Fruit fly (Drosophila melanogaster) whole organism, wandering third instar larva: ENCODE results near the gene slgA.
A peak's percentile ranks its signal among the peaks of the same experiment; 100 is the strongest.

Source experiments
- Abd-B ChIP-seq: fragments of >200 bp; optimal IDR thresholded peaks from 2 replicates; lab custom pipeline; 2017; ENCODE audit warnings: missing biosample characterization, missing genetic modification characterization
- CG32264 ChIP-seq: fragments of 200-800 bp; sonication (Bioruptor generic); optimal IDR thresholded peaks from 2 replicates; lab custom pipeline; 2016; ENCODE audit warnings: missing biosample characterization, missing genetic modification characterization
- CG9705 ChIP-seq: fragments of 200-800 bp; sonication (Bioruptor generic); optimal IDR thresholded peaks from 2 replicates; lab custom pipeline; 2018; ENCODE audit warnings: missing biosample characterization, mild to moderate bottlenecking, missing genetic modification characterization
- CrebA ChIP-seq: fragments of 200-800 bp; sonication (Bioruptor generic); optimal IDR thresholded peaks from 2 replicates; lab custom pipeline; 2016; ENCODE audit warnings: missing biosample characterization, mild to moderate bottlenecking, missing genetic modification characterization, borderline replicate concordance
- Dfd ChIP-seq: fragments of >200 bp; optimal IDR thresholded peaks from 2 replicates; lab custom pipeline; 2017; ENCODE audit warnings: missing biosample characterization, missing genetic modification characterization
- Dif ChIP-seq: fragments of 200-275, 200-300 bp; sonication (Bioruptor generic); optimal IDR thresholded peaks from 2 replicates; lab custom pipeline; 2018; ENCODE audit warnings: missing biosample characterization, missing genetic modification characterization; ENCODE audit not compliant: partially characterized antibody
- GATAd ChIP-seq: sonication (Bioruptor generic); optimal IDR thresholded peaks from 2 replicates; lab custom pipeline; 2016; ENCODE audit warnings: missing biosample characterization, missing genetic modification characterization
- HLH106 ChIP-seq: fragments of 200-800 bp; optimal IDR thresholded peaks from 3 replicates; lab custom pipeline; 2019; ENCODE audit warnings: missing biosample characterization, mild to moderate bottlenecking, missing genetic modification characterization, moderate library complexity
- Hnf4 ChIP-seq: fragments of 200-800 bp; sonication (Bioruptor generic); optimal IDR thresholded peaks from 2 replicates; lab custom pipeline; 2016; ENCODE audit warnings: missing biosample characterization, mild to moderate bottlenecking, missing genetic modification characterization
- Hr78 ChIP-seq: fragments of >200 bp; optimal IDR thresholded peaks from 2 replicates; lab custom pipeline; 2017; ENCODE audit warnings: missing biosample characterization, missing genetic modification characterization
- Hr83 ChIP-seq: fragments of 200-300 bp; sonication (Bioruptor generic); optimal IDR thresholded peaks from 2 replicates; lab custom pipeline; 2016; ENCODE audit warnings: missing biosample characterization, mild to moderate bottlenecking, missing genetic modification characterization, moderate library complexity; ENCODE audit not compliant: poor library complexity, severe bottlenecking
- Jra ChIP-seq: sonication (Bioruptor generic); optimal IDR thresholded peaks from 2 replicates; lab custom pipeline; 2016; ENCODE audit warnings: missing biosample characterization, missing genetic modification characterization
- Mio ChIP-seq: sonication (Bioruptor generic); optimal IDR thresholded peaks from 2 replicates; lab custom pipeline; 2016; ENCODE audit warnings: missing biosample characterization, missing genetic modification characterization
- Myc ChIP-seq: fragments of >200 bp; optimal IDR thresholded peaks from 2 replicates; lab custom pipeline; 2017
- N ChIP-seq: fragments of >200 bp; optimal IDR thresholded peaks from 2 replicates; lab custom pipeline; 2018; ENCODE audit warnings: missing biosample characterization, missing external identifiers, missing genetic modification characterization
- OdsH ChIP-seq: fragments of 200-800 bp; sonication (Bioruptor generic); optimal IDR thresholded peaks from 2 replicates; lab custom pipeline; 2016; ENCODE audit warnings: missing biosample characterization, mild to moderate bottlenecking, missing genetic modification characterization
- Rel ChIP-seq, 2 experiments: fragments of 200-800 bp; sonication (Bioruptor generic) in 1 of 2; optimal IDR thresholded peaks; 2 replicates in 1 of 2; 3 replicates in 1 of 2; lab custom pipeline; 2016 to 2019; ENCODE audit warnings: mild to moderate bottlenecking in 2 of 2, missing biosample characterization in 2 of 2, missing genetic modification characterization in 2 of 2, moderate library complexity in 1 of 2
- Sp1 ChIP-seq: fragments of 200-800 bp; sonication (Bioruptor generic); optimal IDR thresholded peaks from 3 replicates; lab custom pipeline; 2019; ENCODE audit warnings: missing biosample characterization, mild to moderate bottlenecking, missing genetic modification characterization, moderate library complexity
- Vsx2 ChIP-seq: fragments of 200-300, 225-300 bp; sonication (Bioruptor generic); optimal IDR thresholded peaks from 2 replicates; lab custom pipeline; 2018; ENCODE audit warnings: missing biosample characterization, missing genetic modification characterization; ENCODE audit not compliant: partially characterized antibody
- br ChIP-seq: fragments of 200-800 bp; sonication (Bioruptor generic); optimal IDR thresholded peaks from 2 replicates; lab custom pipeline; 2016; ENCODE audit warnings: missing biosample characterization, missing genetic modification characterization
- brk ChIP-seq: fragments of 200-800 bp; sonication (Bioruptor generic); optimal IDR thresholded peaks from 2 replicates; lab custom pipeline; 2016; ENCODE audit warnings: missing biosample characterization, mild to moderate bottlenecking, missing genetic modification characterization
- dl ChIP-seq, 2 experiments: fragments of 175-275, 200-275 bp in 1 of 2; fragments of 200-275 bp in 1 of 2; sonication (Bioruptor generic); optimal IDR thresholded peaks; lab custom pipeline; 2018; ENCODE audit warnings: mild to moderate bottlenecking in 2 of 2, missing biosample characterization in 2 of 2, missing genetic modification characterization in 2 of 2, moderate library complexity in 2 of 2; ENCODE audit not compliant: partially characterized antibody in 2 of 2, insufficient read depth in 1 of 2
- dmrt93B ChIP-seq: fragments of 200-800 bp; sonication (Bioruptor generic); optimal IDR thresholded peaks from 2 replicates; lab custom pipeline; 2018; ENCODE audit warnings: missing biosample characterization, mild to moderate bottlenecking, missing genetic modification characterization
- dsf ChIP-seq: sonication (Bioruptor generic); optimal IDR thresholded peaks from 2 replicates; lab custom pipeline; 2016; ENCODE audit warnings: missing biosample characterization, missing genetic modification characterization, borderline replicate concordance
- ey ChIP-seq: fragments of 200-800 bp; sonication (Bioruptor generic); optimal IDR thresholded peaks from 2 replicates; lab custom pipeline; 2016; ENCODE audit warnings: missing biosample characterization, missing genetic modification characterization
- foxo ChIP-seq, 2 experiments: fragments of 200-800 bp; sonication (Bioruptor generic); optimal IDR thresholded peaks; 2 replicates in 1 of 2; 3 replicates in 1 of 2; lab custom pipeline; 2016 to 2017; ENCODE audit warnings: missing biosample characterization in 2 of 2, missing genetic modification characterization in 2 of 2
- fru ChIP-seq: fragments of 200-800 bp; sonication (Bioruptor generic); optimal IDR thresholded peaks from 3 replicates; lab custom pipeline; 2016; ENCODE audit warnings: missing biosample characterization, mild to moderate bottlenecking, missing genetic modification characterization
- h ChIP-seq: fragments of 200-800 bp; sonication (Bioruptor generic); optimal IDR thresholded peaks from 3 replicates; lab custom pipeline; 2016; ENCODE audit warnings: missing biosample characterization, mild to moderate bottlenecking, missing genetic modification characterization
- jim ChIP-seq: fragments of 175-275, 200-325 bp; sonication (Bioruptor generic); optimal IDR thresholded peaks from 2 replicates; lab custom pipeline; 2016; ENCODE audit warnings: missing biosample characterization, mild to moderate bottlenecking, missing genetic modification characterization
- lola ChIP-seq: fragments of >200 bp; optimal IDR thresholded peaks from 2 replicates; lab custom pipeline; 2017; ENCODE audit warnings: missing biosample characterization, missing genetic modification characterization
- pan ChIP-seq: fragments of >200 bp; optimal IDR thresholded peaks from 2 replicates; lab custom pipeline; 2017
- psq ChIP-seq: fragments of 200-800 bp; sonication (Bioruptor generic); optimal IDR thresholded peaks from 3 replicates; lab custom pipeline; 2017; ENCODE audit warnings: missing biosample characterization, mild to moderate bottlenecking, missing genetic modification characterization, moderate library complexity
- rgr ChIP-seq: fragments of 200-800 bp; sonication (Bioruptor generic); optimal IDR thresholded peaks from 3 replicates; lab custom pipeline; 2016; ENCODE audit warnings: missing biosample characterization, mild to moderate bottlenecking, missing genetic modification characterization
- sage ChIP-seq: fragments of 200-800 bp; sonication (Bioruptor generic); optimal IDR thresholded peaks from 2 replicates; lab custom pipeline; 2016; ENCODE audit warnings: missing biosample characterization, mild to moderate bottlenecking, missing genetic modification characterization
- sv ChIP-seq: fragments of 200-800 bp; sonication (Bioruptor generic); optimal IDR thresholded peaks from 3 replicates; lab custom pipeline; 2016; ENCODE audit warnings: missing biosample characterization, missing genetic modification characterization
- tai ChIP-seq: sonication (Bioruptor generic); optimal IDR thresholded peaks from 2 replicates; lab custom pipeline; 2016; ENCODE audit warnings: missing biosample characterization, missing genetic modification characterization
- usp ChIP-seq: fragments of >200 bp; optimal IDR thresholded peaks from 2 replicates; lab custom pipeline; 2017; ENCODE audit warnings: missing biosample characterization, missing genetic modification characterization
- woc ChIP-seq: sonication (Bioruptor generic); optimal IDR thresholded peaks from 2 replicates; lab custom pipeline; 2016; ENCODE audit warnings: missing biosample characterization, mild to moderate bottlenecking, missing genetic modification characterization

slgA gene

DNA sequence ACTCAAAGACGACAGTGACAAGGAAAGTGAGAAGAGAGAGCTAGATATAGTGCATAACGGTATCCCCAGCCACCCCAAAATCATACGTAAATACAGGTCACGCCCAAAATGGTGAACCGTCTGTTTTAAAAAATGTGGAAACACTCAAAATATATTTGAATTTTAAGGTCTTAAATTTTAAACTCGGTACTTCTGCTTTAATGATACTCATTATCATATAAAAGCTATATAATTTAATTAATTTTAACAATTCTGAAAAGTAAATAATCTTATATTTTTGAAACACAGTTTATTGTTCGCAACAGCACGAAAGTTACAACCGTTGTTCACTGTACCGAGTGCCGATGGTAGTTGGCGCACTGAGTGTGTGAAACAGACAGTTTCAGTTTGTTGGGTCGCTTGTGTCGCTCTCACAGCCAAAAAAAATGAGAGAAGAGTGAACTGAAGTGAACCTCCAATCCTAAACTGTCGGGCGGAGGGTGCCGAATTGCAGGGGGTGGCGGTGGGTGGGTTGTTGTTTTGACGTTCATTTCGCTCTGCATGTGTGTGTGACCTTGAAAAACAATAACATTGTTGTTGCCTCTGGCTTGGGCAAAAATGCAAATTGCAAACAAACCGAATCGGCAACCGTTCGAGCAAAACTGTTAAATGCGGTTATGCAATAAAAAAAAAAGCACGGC is 7.4 kb upstream of the slgA start:
- TF ChIP-seq Sp1: peak; percentile 94
- peak; percentile 90 for TF ChIP-seq CG9705 (GFP tag; lab: Kevin White, UChicago)
- peak; percentile 80 for TF ChIP-seq ey (GFP tag; lab: Kevin White, UChicago)
- TF ChIP-seq Myc: no peak
- TF ChIP-seq Hr78 (GFP tag; lab: Kevin White, UChicago): no peak
- TF ChIP-seq Mio: no peak
- peak; percentile 80 for TF ChIP-seq fru
- peak; percentile 87 for TF ChIP-seq OdsH (GFP tag; lab: Kevin White, UChicago)
- TF ChIP-seq sv (GFP tag; lab: Kevin White, UChicago): peak; percentile 74
- TF ChIP-seq br (GFP tag; lab: Kevin White, UChicago): peak; percentile 56
- TF ChIP-seq psq: peak; percentile 79
- peak; percentile 57 for TF ChIP-seq Hnf4
- peak; percentile 89 for TF ChIP-seq dmrt93B (GFP tag; lab: Kevin White, UChicago)
- peak; percentile 52 for TF ChIP-seq Dif
- peak in 1 of 2 experiments; percentile 92 for TF ChIP-seq foxo (GFP tag; optimal IDR thresholded peaks at IDR 0.05; lab: Kevin White, UChicago)
- no peak for TF ChIP-seq CrebA (GFP tag; lab: Kevin White, UChicago)
- TF ChIP-seq N (GFP tag; lab: Kevin White, UChicago): no peak
- TF ChIP-seq Abd-B (GFP tag; lab: Kevin White, UChicago): no peak
- no peak for TF ChIP-seq brk (GFP tag; lab: Kevin White, UChicago)
- TF ChIP-seq jim (GFP tag; lab: Kevin White, UChicago): no peak
- TF ChIP-seq usp (GFP tag; lab: Kevin White, UChicago): no peak
- TF ChIP-seq dsf (GFP tag; lab: Kevin White, UChicago): no peak
- no peak for TF ChIP-seq pan (lab: Kevin White, UChicago)
- TF ChIP-seq Jra (GFP tag; lab: Kevin White, UChicago): no peak
- TF ChIP-seq rgr (GFP tag; lab: Kevin White, UChicago): peak; percentile 89
- peak in 1 of 2 experiments; percentile 26 for TF ChIP-seq dl (GFP tag; optimal IDR thresholded peaks at IDR 0.05; lab: Kevin White, UChicago; ENCODE audit: insufficient read depth in 1 of 2, partially characterized antibody in 2 of 2)
- peak; percentile 60 for TF ChIP-seq Rel (GFP tag; optimal IDR thresholded peaks at IDR 0.05; lab: Kevin White, UChicago)
- peak; percentile 70 for TF ChIP-seq Rel (tag; optimal IDR thresholded peaks at IDR 0.05; lab: Kevin White, UChicago)
- TF ChIP-seq Hr83 (GFP tag; lab: Kevin White, UChicago): peak; percentile 28
- TF ChIP-seq lola (GFP tag; lab: Kevin White, UChicago): no peak
- TF ChIP-seq HLH106 (tag; lab: Kevin White, UChicago): peak; percentile 92
- peak; percentile 7 for TF ChIP-seq CG32264 (GFP tag; lab: Kevin White, UChicago)
- no peak for TF ChIP-seq GATAd (GFP tag; lab: Kevin White, UChicago)
- no peak for TF ChIP-seq Dfd (GFP tag; lab: Kevin White, UChicago)
- TF ChIP-seq woc (GFP tag; lab: Kevin White, UChicago): peak; percentile 61
- TF ChIP-seq h (GFP tag; lab: Kevin White, UChicago): peak; percentile 87
- no peak for TF ChIP-seq Vsx2
- TF ChIP-seq sage: peak; percentile 76
- TF ChIP-seq tai (GFP tag; lab: Kevin White, UChicago): no peak

DNA sequence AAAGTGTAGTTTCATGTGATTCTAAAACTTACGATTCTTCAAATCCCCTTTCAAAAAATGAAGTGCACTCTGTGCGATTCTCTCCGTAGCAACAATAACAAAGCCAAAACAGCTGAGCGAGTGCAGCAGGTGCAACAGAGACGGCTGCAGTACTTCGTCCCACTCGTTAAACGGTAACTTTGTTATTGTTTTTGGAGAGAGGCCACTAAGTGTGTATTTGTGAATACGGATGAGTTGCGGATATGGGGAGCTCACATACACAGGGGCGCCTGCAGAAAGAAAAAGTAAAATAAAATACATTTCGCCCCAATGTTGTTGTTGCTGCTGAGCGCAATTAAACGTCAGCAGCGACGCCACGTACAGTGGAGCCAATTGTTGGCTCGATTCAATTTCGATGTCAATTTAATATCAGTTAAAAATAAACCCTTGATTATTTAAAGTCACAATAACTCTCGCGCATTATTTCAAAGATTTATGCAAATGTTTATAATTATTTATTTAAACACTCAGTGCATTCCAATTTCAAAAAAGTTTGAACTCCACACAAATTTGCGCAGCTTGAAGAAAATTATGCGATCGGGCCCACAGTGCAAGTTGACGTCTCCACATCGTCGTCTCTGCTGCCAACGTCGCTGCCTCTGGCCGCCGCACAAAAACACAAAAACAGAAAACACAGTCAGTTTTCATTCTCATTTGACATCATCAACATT is 6.3 kb upstream of the slgA start:
- TF ChIP-seq h (GFP tag; lab: Kevin White, UChicago) (peak; percentile 99), Myc (no peak), GATAd (GFP tag; lab: Kevin White, UChicago) (peak; percentile 68), dmrt93B (GFP tag; lab: Kevin White, UChicago) (peak; percentile 98), Sp1 (peak; percentile 99), rgr (GFP tag; lab: Kevin White, UChicago) (peak; percentile 98), lola (GFP tag; lab: Kevin White, UChicago) (no peak), tai (GFP tag; lab: Kevin White, UChicago) (peak; percentile 93), ey (GFP tag; lab: Kevin White, UChicago) (peak; percentile 98), foxo (GFP tag; optimal IDR thresholded peaks at IDR 0.05; lab: Kevin White, UChicago) (peak; percentile 84 to 99), fru (peak; percentile 99), sv (GFP tag; lab: Kevin White, UChicago) (peak; percentile 95), Rel (GFP tag; optimal IDR thresholded peaks at IDR 0.05; lab: Kevin White, UChicago) (peak; percentile 94), Rel (tag; optimal IDR thresholded peaks at IDR 0.05; lab: Kevin White, UChicago) (peak; percentile 90), psq (peak; percentile 95), Hr83 (GFP tag; lab: Kevin White, UChicago) (peak; percentile 14), OdsH (GFP tag; lab: Kevin White, UChicago) (peak; percentile 98), Hr78 (GFP tag; lab: Kevin White, UChicago) (no peak), Abd-B (GFP tag; lab: Kevin White, UChicago) (no peak), Dfd (GFP tag; lab: Kevin White, UChicago) (peak; percentile 83), CrebA (GFP tag; lab: Kevin White, UChicago) (no peak), usp (GFP tag; lab: Kevin White, UChicago) (no peak), Hnf4 (peak; percentile 96), Jra (GFP tag; lab: Kevin White, UChicago) (peak; percentile 92), br (GFP tag; lab: Kevin White, UChicago) (peak; percentile 99), Vsx2 (no peak), jim (GFP tag; lab: Kevin White, UChicago) (peak; percentile 23), Mio (peak; percentile 80), dl (GFP tag; optimal IDR thresholded peaks at IDR 0.05; lab: Kevin White, UChicago; ENCODE audit: insufficient read depth in 1 of 2, partially characterized antibody in 2 of 2) (no peak), Dif (peak; percentile 26), CG32264 (GFP tag; lab: Kevin White, UChicago) (peak; percentile 91), HLH106 (tag; lab: Kevin White, UChicago) (peak; percentile 98), woc (GFP tag; lab: Kevin White, UChicago) (peak; percentile 96), brk (GFP tag; lab: Kevin White, UChicago) (peak; percentile 92), sage (peak; percentile 95), N (GFP tag; lab: Kevin White, UChicago) (no peak), dsf (GFP tag; lab: Kevin White, UChicago) (peak; percentile 78)
